Worm (Caenorhabditis elegans) whole organism, young adult: ENCODE measurements around the gene F35G12.7.
A peak's percentile ranks its signal among the peaks of the same experiment; 100 is the strongest.

ENCODE experiments used
- B0261.1 ChIP-seq: sonication (generic microtip); optimal IDR thresholded peaks from 2 replicates; lab custom pipeline; 2016; ENCODE audit warnings: mild to moderate bottlenecking, missing genetic modification characterization, moderate library complexity, missing compliant biosample characterization
- C17E4.6 ChIP-seq: fragments of 200-800 bp; sonication (Bioruptor generic); IDR thresholded peaks from 2 replicates; pipeline ENCODE4 v1.3.6; 2022; ENCODE audit warnings: missing genetic modification reagents, missing genetic modification characterization, missing compliant biosample characterization
- F23B12.7 ChIP-seq: sonication (generic microtip); optimal IDR thresholded peaks from 2 replicates; lab custom pipeline; 2017; ENCODE audit warnings: missing genetic modification characterization, mild to moderate bottlenecking, missing compliant biosample characterization, antibody characterized with exemption, moderate library complexity; ENCODE audit not compliant: insufficient read depth
- F39B2.1 ChIP-seq: fragments of 200-800 bp; sonication (Bioruptor generic); IDR thresholded peaks from 2 replicates; pipeline ENCODE4 v1.3.6; 2022; ENCODE audit warnings: missing genetic modification reagents, missing genetic modification characterization, missing compliant biosample characterization
- F49E8.2 ChIP-seq: sonication (generic microtip); optimal IDR thresholded peaks from 3 replicates; lab custom pipeline; 2017; ENCODE audit warnings: missing genetic modification characterization, mild to moderate bottlenecking, missing compliant biosample characterization, antibody characterized with exemption, moderate library complexity; ENCODE audit not compliant: insufficient read depth
- F55B11.4 ChIP-seq: sonication (generic microtip); optimal IDR thresholded peaks from 2 replicates; lab custom pipeline; 2016; ENCODE audit warnings: missing compliant biosample characterization, missing genetic modification characterization, borderline replicate concordance; ENCODE audit not compliant: insufficient read depth
- F57A8.1 ChIP-seq: fragments of 200-800 bp; sonication (Bioruptor generic); optimal IDR thresholded peaks from 2 replicates; lab custom pipeline; 2018; ENCODE audit warnings: mild to moderate bottlenecking, missing genetic modification characterization, moderate library complexity, missing compliant biosample characterization
- Y79H2A.3 ChIP-seq: fragments of 200-800 bp; sonication (Bioruptor generic); conservative IDR thresholded peaks from 2 replicates; pipeline ENCODE4 v1.3.6; 2022; ENCODE audit warnings: missing genetic modification reagents, missing genetic modification characterization, missing compliant biosample characterization
- Y95B8A.8 ChIP-seq: fragments of 200-800 bp; sonication (Bioruptor generic); IDR thresholded peaks from 2 replicates; pipeline ENCODE4 v1.3.6; 2022; ENCODE audit warnings: missing genetic modification reagents, missing genetic modification characterization, missing compliant biosample characterization
- ama-1 ChIP-seq, 3 experiments: fragments of 150-350 bp in 1 of 3; sonication (generic microtip) in 2 of 3; optimal IDR thresholded peaks; 2 replicates each; lab custom pipeline; 2014 to 2018; ENCODE audit warnings: missing biosample characterization in 2 of 3, missing genetic modification characterization in 2 of 3, missing genetic modification reagents in 2 of 3
- aptf-2 ChIP-seq: fragments of 200-800 bp; sonication (Bioruptor generic); conservative IDR thresholded peaks from 2 replicates; pipeline ENCODE4 v1.3.6; 2022; ENCODE audit warnings: missing genetic modification reagents, missing genetic modification characterization, missing compliant biosample characterization
- aptf-3 ChIP-seq: fragments of 200-800 bp; sonication (Bioruptor generic); IDR thresholded peaks from 2 replicates; pipeline ENCODE4 v1.3.6; 2022; ENCODE audit warnings: missing genetic modification characterization, missing compliant biosample characterization
- attf-5 ChIP-seq: fragments of 200-800 bp; sonication (Bioruptor generic); optimal IDR thresholded peaks from 2 replicates; lab custom pipeline; 2018; ENCODE audit warnings: mild to moderate bottlenecking, missing genetic modification characterization, missing compliant biosample characterization
- attf-6 ChIP-seq: fragments of 200-800 bp; sonication (Bioruptor generic); IDR thresholded peaks from 2 replicates; pipeline ENCODE4 v1.3.6; 2022; ENCODE audit warnings: missing genetic modification reagents, missing genetic modification characterization, missing compliant biosample characterization
- bed-1 ChIP-seq: fragments of 200-800 bp; sonication (Bioruptor generic); IDR thresholded peaks from 2 replicates; pipeline ENCODE4 v1.3.6; 2022; ENCODE audit warnings: missing genetic modification reagents, missing genetic modification characterization, missing compliant biosample characterization
- cebp-1 ChIP-seq, 2 experiments: fragments of 200-800 bp in 1 of 2; sonication (Bioruptor generic) in 1 of 2; sonication (generic microtip) in 1 of 2; IDR thresholded peaks in 1 of 2; optimal IDR thresholded peaks in 1 of 2; 2 replicates each; pipeline versions ENCODE4 v1.3.6 to Lab custom; 2017 to 2022; ENCODE audit warnings: missing compliant biosample characterization in 2 of 2, missing genetic modification characterization in 2 of 2, mild to moderate bottlenecking in 1 of 2, missing genetic modification reagents in 1 of 2, moderate library complexity in 1 of 2
- ceh-40 ChIP-seq: fragments of 200-800 bp; sonication (Bioruptor generic); IDR thresholded peaks from 2 replicates; pipeline ENCODE4 v1.3.6; 2022; ENCODE audit warnings: missing genetic modification characterization, missing compliant biosample characterization
- ceh-58 ChIP-seq: fragments of 200-800 bp; sonication (Bioruptor generic); IDR thresholded peaks from 2 replicates; pipeline ENCODE4 v1.3.6; 2022; ENCODE audit warnings: missing genetic modification characterization, missing compliant biosample characterization
- ceh-91 ChIP-seq: fragments of 200-800 bp; sonication (Bioruptor generic); IDR thresholded peaks from 2 replicates; pipeline ENCODE4 v1.3.6; 2022; ENCODE audit warnings: missing genetic modification reagents, missing genetic modification characterization, missing compliant biosample characterization
- efl-1 ChIP-seq: fragments of 150-350 bp; optimal IDR thresholded peaks from 2 replicates; lab custom pipeline; 2014; ENCODE audit warnings: missing biosample characterization, missing genetic modification reagents, missing genetic modification characterization
- egl-44 ChIP-seq: fragments of 200-800 bp; sonication (Bioruptor generic); IDR thresholded peaks from 2 replicates; pipeline ENCODE4 v1.3.6; 2022; ENCODE audit warnings: missing genetic modification reagents, missing genetic modification characterization, missing compliant biosample characterization
- hmg-1.2 ChIP-seq: fragments of 200-800 bp; sonication (Bioruptor generic); IDR thresholded peaks from 2 replicates; pipeline ENCODE4 v1.3.6; 2022; ENCODE audit warnings: missing genetic modification reagents, missing genetic modification characterization, missing compliant biosample characterization
- hmg-20 ChIP-seq: fragments of 200-800 bp; sonication (Bioruptor generic); IDR thresholded peaks from 2 replicates; pipeline ENCODE4 v1.3.6; 2022; ENCODE audit warnings: missing genetic modification reagents, missing genetic modification characterization, missing compliant biosample characterization
- let-526 ChIP-seq: fragments of 200-800 bp; sonication (Bioruptor generic); IDR thresholded peaks from 2 replicates; pipeline ENCODE4 v1.3.6; 2022; ENCODE audit warnings: missing genetic modification reagents, missing genetic modification characterization, missing compliant biosample characterization
- lin-35 ChIP-seq, 3 experiments: fragments of 150-350 bp in 2 of 3; sonication (generic microtip) in 1 of 3; optimal IDR thresholded peaks; 2 replicates each; lab custom pipeline; 2014 to 2018; ENCODE audit warnings: missing biosample characterization in 3 of 3, missing genetic modification characterization in 3 of 3, missing genetic modification reagents in 3 of 3
- lin-54 ChIP-seq: fragments of 200-800 bp; sonication (Bioruptor generic); optimal IDR thresholded peaks from 2 replicates; lab custom pipeline; 2018; ENCODE audit warnings: mild to moderate bottlenecking, missing genetic modification characterization, missing compliant biosample characterization
- lsy-27 ChIP-seq: sonication (generic microtip); optimal IDR thresholded peaks from 2 replicates; lab custom pipeline; 2017; ENCODE audit warnings: missing genetic modification characterization, mild to moderate bottlenecking, missing compliant biosample characterization, antibody characterized with exemption, missing genotype, borderline replicate concordance; ENCODE audit not compliant: insufficient read depth
- madf-6 ChIP-seq: fragments of 200-800 bp; sonication (Bioruptor generic); IDR thresholded peaks from 2 replicates; pipeline ENCODE4 v1.3.6; 2022; ENCODE audit warnings: missing genetic modification reagents, missing genetic modification characterization, missing compliant biosample characterization
- madf-8 ChIP-seq: fragments of 200-800 bp; sonication (Bioruptor generic); conservative IDR thresholded peaks from 2 replicates; pipeline ENCODE4 v1.3.6; 2022; ENCODE audit warnings: missing genetic modification reagents, missing genetic modification characterization, missing compliant biosample characterization
- mcd-1 ChIP-seq: fragments of 200-800 bp; sonication (Bioruptor generic); IDR thresholded peaks from 2 replicates; pipeline ENCODE4 v1.3.6; 2022; ENCODE audit warnings: missing genetic modification reagents, missing genetic modification characterization, missing compliant biosample characterization
- nfyb-1 ChIP-seq: fragments of 200-800 bp; sonication (Bioruptor generic); IDR thresholded peaks from 2 replicates; pipeline ENCODE4 v1.3.6; 2022; ENCODE audit warnings: missing genetic modification reagents, missing genetic modification characterization, missing compliant biosample characterization
- nhr-120 ChIP-seq: fragments of 200-800 bp; sonication (Bioruptor generic); IDR thresholded peaks from 2 replicates; pipeline ENCODE4 v1.3.6; 2022; ENCODE audit warnings: missing genetic modification characterization, missing compliant biosample characterization
- pha-4 ChIP-seq: fragments of 150-350 bp; sonication (generic microtip); optimal IDR thresholded peaks from 2 replicates; lab custom pipeline; 2014; ENCODE audit warnings: missing biosample characterization, missing genetic modification reagents, missing genetic modification characterization
- repo-1 ChIP-seq: sonication (generic microtip); optimal IDR thresholded peaks from 2 replicates; lab custom pipeline; 2017; ENCODE audit warnings: mild to moderate bottlenecking, missing genetic modification characterization, missing compliant biosample characterization
- rpc-1 ChIP-seq, 2 experiments: fragments of 150-350 bp in 1 of 2; sonication (generic microtip) in 1 of 2; optimal IDR thresholded peaks; 2 replicates each; lab custom pipeline; 2014 to 2018; ENCODE audit warnings: missing biosample characterization in 1 of 2, missing genetic modification characterization in 1 of 2, missing genetic modification reagents in 1 of 2, missing genotype in 1 of 2
- sdz-38 ChIP-seq: sonication (generic microtip); optimal IDR thresholded peaks from 2 replicates; lab custom pipeline; 2016; ENCODE audit warnings: missing genotype, missing genetic modification characterization, missing compliant biosample characterization
- sea-2 ChIP-seq: fragments of 200-800 bp; sonication (Bioruptor generic); IDR thresholded peaks from 2 replicates; pipeline ENCODE4 v1.3.6; 2022; ENCODE audit warnings: missing genetic modification characterization, missing compliant biosample characterization
- snpc-1.3 ChIP-seq: sonication (generic microtip); optimal IDR thresholded peaks from 2 replicates; lab custom pipeline; 2017; ENCODE audit warnings: missing genetic modification characterization, mild to moderate bottlenecking, missing compliant biosample characterization, antibody characterized with exemption, moderate library complexity, missing genotype, missing genetic modification reagents; ENCODE audit not compliant: insufficient read depth
- snpc-3.4 ChIP-seq: sonication (generic microtip); optimal IDR thresholded peaks from 2 replicates; lab custom pipeline; 2017; ENCODE audit warnings: missing genetic modification characterization, mild to moderate bottlenecking, missing compliant biosample characterization, antibody characterized with exemption, moderate library complexity, missing genotype, missing genetic modification reagents
- snpc-4 ChIP-seq, 5 experiments: fragments of 150-350 bp in 1 of 5; sonication (generic microtip) in 4 of 5; optimal IDR thresholded peaks; 2 replicates each; lab custom pipeline; 2014 to 2018; ENCODE audit warnings: missing genetic modification characterization in 5 of 5, missing biosample characterization in 3 of 5, antibody characterized with exemption in 2 of 5, mild to moderate bottlenecking in 2 of 5, missing compliant biosample characterization in 2 of 5, missing genotype in 2 of 5, moderate library complexity in 2 of 5, missing genetic modification reagents in 1 of 5
- tbp1 ChIP-seq: fragments of 200-800 bp; sonication (Bioruptor generic); optimal IDR thresholded peaks from 2 replicates; lab custom pipeline; 2018; ENCODE audit warnings: mild to moderate bottlenecking, missing genetic modification characterization, missing compliant biosample characterization
- tbx-9 ChIP-seq: sonication (generic microtip); optimal IDR thresholded peaks from 2 replicates; lab custom pipeline; 2016; ENCODE audit warnings: borderline replicate concordance, missing genetic modification characterization, inconsistent platforms, missing compliant biosample characterization
- ztf-22 ChIP-seq: fragments of 200-800 bp; sonication (Bioruptor generic); optimal IDR thresholded peaks from 2 replicates; lab custom pipeline; 2018; ENCODE audit warnings: mild to moderate bottlenecking, missing genetic modification characterization, moderate library complexity, missing compliant biosample characterization
- ztf-28 ChIP-seq: fragments of 200-800 bp; sonication (Bioruptor generic); IDR thresholded peaks from 2 replicates; pipeline ENCODE4 v1.3.6; 2022; ENCODE audit warnings: missing genetic modification reagents, missing genetic modification characterization, missing compliant biosample characterization
- ztf-6 ChIP-seq: fragments of 200-800 bp; sonication (Bioruptor generic); IDR thresholded peaks from 2 replicates; pipeline ENCODE4 v1.3.6; 2022; ENCODE audit warnings: missing genetic modification reagents, missing genetic modification characterization, missing compliant biosample characterization

The F35G12.7 gene

DNA sequence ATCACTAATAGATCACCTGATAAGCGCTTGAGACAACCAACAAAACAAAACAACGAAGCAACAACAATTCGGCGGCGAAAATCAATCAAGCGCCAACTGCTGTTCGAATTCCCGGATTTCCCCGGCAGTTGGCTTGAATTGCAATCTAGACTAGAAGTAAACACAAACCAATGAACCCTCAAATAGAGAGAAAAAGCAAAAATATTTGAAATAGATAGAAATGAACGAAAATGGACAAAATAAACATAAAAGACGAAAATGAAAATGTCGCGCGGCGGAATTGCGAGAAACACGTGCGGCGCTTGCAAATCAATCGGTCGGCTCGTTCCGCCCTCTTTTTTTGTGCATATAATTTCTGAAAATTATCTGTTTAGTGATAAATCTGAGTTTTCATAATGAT is 18.7 kb downstream of the F35G12.7 start, which contains the start of gene idhg-1 (continued):
- peak; percentile 55 for TF ChIP-seq lin-54 (GFP tag; lab: Kevin White, UChicago)
- TF ChIP-seq snpc-4 (GFP tag; optimal IDR thresholded peaks at IDR 0.05; lab: Kevin White, UChicago): no peak
- peak in 3 of 4 experiments; percentile 8 to 63 (median 12) for TF ChIP-seq snpc-4 (tag; optimal IDR thresholded peaks at IDR 0.05; lab: Kevin White, UChicago)
- TF ChIP-seq let-526 (GFP tag; lab: Robert Waterston, UW): no peak
- TF ChIP-seq aptf-2 (GFP tag; lab: Robert Waterston, UW): no peak
- TF ChIP-seq ama-1 (optimal IDR thresholded peaks at IDR 0.05; lab: Kevin White, UChicago): no peak
- peak in 1 of 2 experiments; percentile 23 for TF ChIP-seq ama-1 (GFP tag; optimal IDR thresholded peaks at IDR 0.05; lab: Kevin White, UChicago)
- TF ChIP-seq F23B12.7 (tag; lab: Kevin White, UChicago): peak; percentile 19
- TF ChIP-seq F49E8.2 (tag; lab: Kevin White, UChicago): no peak
- no peak for TF ChIP-seq bed-1
- TF ChIP-seq sea-2 (GFP tag; lab: Robert Waterston, UW): no peak
- no peak for TF ChIP-seq repo-1 (tag; lab: Kevin White, UChicago)
- TF ChIP-seq sdz-38 (tag; lab: Kevin White, UChicago): no peak
- no peak for TF ChIP-seq Y95B8A.8 (GFP tag; lab: Robert Waterston, UW)
- peak in 1 of 3 experiments; percentile 47 for TF ChIP-seq lin-35 (GFP tag; optimal IDR thresholded peaks at IDR 0.05; lab: Kevin White, UChicago)
- peak; percentile 53 for TF ChIP-seq tbp1
- no peak for TF ChIP-seq lsy-27 (tag; lab: Kevin White, UChicago)
- no peak for TF ChIP-seq F55B11.4
- no peak for TF ChIP-seq ztf-28
- no peak for TF ChIP-seq C17E4.6 (GFP tag; lab: Robert Waterston, UW)
- no peak for TF ChIP-seq nhr-120
- TF ChIP-seq Y79H2A.3 (GFP tag; lab: Robert Waterston, UW): no peak
- no peak for TF ChIP-seq madf-8 (GFP tag; lab: Robert Waterston, UW)
- TF ChIP-seq cebp-1 (GFP tag; IDR thresholded peaks at IDR 0.05; lab: Robert Waterston, UW): no peak
- peak; percentile 71 for TF ChIP-seq cebp-1 (tag; optimal IDR thresholded peaks at IDR 0.05; lab: Kevin White, UChicago)
- TF ChIP-seq mcd-1: peak; percentile 46; the same call in 1 of the 2 replicates
- TF ChIP-seq ztf-6: no peak
- TF ChIP-seq F39B2.1: no peak
- TF ChIP-seq tbx-9 (tag; lab: Kevin White, UChicago): no peak
- peak; percentile 55 for TF ChIP-seq rpc-1 (optimal IDR thresholded peaks at IDR 0.05; lab: Kevin White, UChicago)
- TF ChIP-seq rpc-1 (tag; optimal IDR thresholded peaks at IDR 0.05; lab: Kevin White, UChicago): no peak
- peak; percentile 78 for TF ChIP-seq attf-5
- TF ChIP-seq madf-6 (GFP tag; lab: Robert Waterston, UW): peak; percentile 74
- TF ChIP-seq hmg-1.2 (GFP tag; lab: Robert Waterston, UW): peak; percentile 61
- peak; percentile 7 for TF ChIP-seq efl-1 (GFP tag; lab: Kevin White, UChicago)
- no peak for TF ChIP-seq B0261.1 (tag; lab: Kevin White, UChicago)
- no peak for TF ChIP-seq attf-6 (GFP tag; lab: Robert Waterston, UW)
- TF ChIP-seq hmg-20: 0 out of 2 replicates have a peak, but pooled peaks have one; percentile 64
- TF ChIP-seq egl-44 (GFP tag; lab: Robert Waterston, UW): 0 out of 2 replicates have a peak, but pooled peaks have one; percentile 55
- no peak for TF ChIP-seq aptf-3 (GFP tag; lab: Robert Waterston, UW)
- TF ChIP-seq ceh-40 (GFP tag; lab: Robert Waterston, UW): no peak
- TF ChIP-seq nfyb-1 (GFP tag; lab: Robert Waterston, UW): peak; percentile 64
- no peak for TF ChIP-seq ztf-22
- no peak for TF ChIP-seq ceh-58 (GFP tag; lab: Robert Waterston, UW)
- no peak for TF ChIP-seq ceh-91 (GFP tag; lab: Robert Waterston, UW)
- no peak for TF ChIP-seq F57A8.1 (GFP tag; lab: Kevin White, UChicago)
- TF ChIP-seq snpc-1.3 (tag; lab: Kevin White, UChicago): peak; percentile 50
- TF ChIP-seq pha-4 (tag; lab: Kevin White, UChicago): no peak
- TF ChIP-seq snpc-3.4 (tag; lab: Kevin White, UChicago): no peak
